Fruit fly (Drosophila melanogaster): ENCODE results near the gene Sec3.

DNA sequence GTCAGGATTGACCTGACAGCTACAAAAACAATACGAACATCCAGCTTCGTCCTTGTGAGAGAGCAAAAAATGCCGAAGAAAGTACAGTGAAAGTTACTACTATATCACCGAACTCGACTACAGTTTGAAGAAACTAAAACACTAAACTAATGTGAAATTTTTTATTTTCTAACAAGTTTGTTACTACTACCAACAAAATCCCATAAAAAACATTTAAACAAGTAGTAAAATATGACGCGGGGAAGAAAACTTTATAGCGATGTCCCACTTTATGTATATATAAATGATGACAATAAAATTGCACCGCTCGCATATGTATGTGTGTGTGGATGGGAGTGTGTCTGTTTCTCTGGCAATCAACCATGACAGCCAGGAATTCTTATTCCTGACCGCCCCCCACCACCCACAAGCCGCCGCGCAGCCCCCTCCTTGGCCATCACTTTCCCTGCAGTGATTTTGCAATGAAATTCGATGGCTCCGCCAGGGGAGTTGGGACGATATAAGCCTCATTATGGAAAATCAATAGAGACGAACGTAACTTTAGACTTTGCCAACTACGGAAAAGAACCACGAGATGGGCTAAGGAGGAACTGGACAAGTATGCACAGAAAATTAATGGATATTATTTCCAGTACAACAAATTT lies 36.5 kb upstream of the Sec3 start:
- no peak for TF ChIP-seq CG8478 (optimal IDR thresholded peaks at IDR 0.05)
- no peak for TF ChIP-seq CTCF (optimal IDR thresholded peaks at IDR 0.05)
